Fruit fly (Drosophila melanogaster) whole organism, embryonic: ENCODE data around the gene Patsas.

ENCODE experiments used
- CG10147 ChIP-seq: fragments of 200-800 bp; sonication (Bioruptor generic); optimal IDR thresholded peaks from 2 replicates; lab custom pipeline; 2019; ENCODE audit warnings: missing biosample characterization, mild to moderate bottlenecking, missing genetic modification characterization, moderate library complexity
- CG11093 ChIP-seq: fragments of 200-800 bp; sonication (Bioruptor generic); IDR thresholded peaks from 3 replicates; pipeline ENCODE4 v1.3.6; 2022; ENCODE audit warnings: missing biosample characterization, missing genetic modification characterization
- CG13123 ChIP-seq: fragments of 200-800 bp; sonication (Bioruptor generic); optimal IDR thresholded peaks from 2 replicates; lab custom pipeline; 2016; ENCODE audit warnings: missing biosample characterization, missing genetic modification characterization
- CG14860 ChIP-seq: fragments of 200-800 bp; sonication (Bioruptor generic); IDR thresholded peaks from 3 replicates; pipeline ENCODE4 v1.3.6; 2022; ENCODE audit warnings: missing biosample characterization, missing genetic modification characterization; ENCODE audit not compliant: partially characterized antibody
- CG15011 ChIP-seq: fragments of 200-800 bp; sonication (Bioruptor generic); optimal IDR thresholded peaks from 3 replicates; lab custom pipeline; 2018; ENCODE audit warnings: missing biosample characterization, mild to moderate bottlenecking, missing genetic modification characterization
- CG17385 ChIP-seq: fragments of 200-800 bp; sonication (Bioruptor generic); optimal IDR thresholded peaks from 3 replicates; lab custom pipeline; 2018; ENCODE audit warnings: missing biosample characterization, mild to moderate bottlenecking, missing genetic modification characterization
- CG1832 ChIP-seq: fragments of 200-800 bp; sonication (Bioruptor generic); optimal IDR thresholded peaks from 2 replicates; lab custom pipeline; 2017; ENCODE audit warnings: missing biosample characterization, mild to moderate bottlenecking, missing genetic modification characterization, inconsistent platforms
- CG2116 ChIP-seq: fragments of 200-800 bp; sonication (Bioruptor generic); optimal IDR thresholded peaks from 3 replicates; lab custom pipeline; 2018; ENCODE audit warnings: missing biosample characterization, mild to moderate bottlenecking, missing genetic modification characterization
- CG2120 ChIP-seq: fragments of 200-800 bp; sonication (Bioruptor generic); optimal IDR thresholded peaks from 3 replicates; lab custom pipeline; 2016; ENCODE audit warnings: missing biosample characterization, missing genetic modification characterization
- CG2875 ChIP-seq: fragments of 200-800 bp; sonication (Bioruptor generic); optimal IDR thresholded peaks from 2 replicates; lab custom pipeline; 2017; ENCODE audit warnings: missing biosample characterization, mild to moderate bottlenecking, missing genetic modification characterization, missing genetic modification reagents
- CG30431 ChIP-seq: fragments of 200-800 bp; sonication (Bioruptor generic); optimal IDR thresholded peaks from 2 replicates; lab custom pipeline; 2017; ENCODE audit warnings: missing biosample characterization, missing genetic modification characterization
- CG32772 ChIP-seq: fragments of 200-800 bp; sonication (Bioruptor generic); IDR thresholded peaks from 2 replicates; pipeline ENCODE4 v1.3.6; 2022; ENCODE audit warnings: missing biosample characterization, missing genetic modification characterization
- CG33213 ChIP-seq: fragments of 200-800 bp; sonication (Bioruptor generic); optimal IDR thresholded peaks from 3 replicates; lab custom pipeline; 2016; ENCODE audit warnings: missing biosample characterization, missing genetic modification characterization
- CG42726 ChIP-seq: fragments of 200-800 bp; sonication (Bioruptor generic); IDR thresholded peaks from 2 replicates; pipeline ENCODE4 v1.3.6; 2022; ENCODE audit warnings: missing biosample characterization, missing genetic modification characterization; ENCODE audit not compliant: partially characterized antibody
- CG6689 ChIP-seq: fragments of 200-800 bp; sonication (Bioruptor generic); IDR thresholded peaks from 2 replicates; pipeline ENCODE4 v1.3.6; 2022; ENCODE audit warnings: missing biosample characterization, missing genetic modification characterization
- CG6791 ChIP-seq: fragments of 200-800 bp; sonication (Bioruptor generic); IDR thresholded peaks from 3 replicates; pipeline ENCODE4 v1.3.6; 2022; ENCODE audit warnings: missing biosample characterization, missing genetic modification characterization; ENCODE audit not compliant: partially characterized antibody
- CG7745 ChIP-seq: fragments of 200-800 bp; sonication (Bioruptor generic); optimal IDR thresholded peaks from 2 replicates; lab custom pipeline; 2018; ENCODE audit warnings: missing biosample characterization, mild to moderate bottlenecking, missing genetic modification characterization, moderate library complexity
- CG8359 ChIP-seq: fragments of 200-800 bp; sonication (Bioruptor generic); optimal IDR thresholded peaks from 2 replicates; lab custom pipeline; 2017; ENCODE audit warnings: missing biosample characterization, mild to moderate bottlenecking, missing genetic modification characterization, borderline replicate concordance
- CG8944 ChIP-seq: fragments of 200-800 bp; sonication (Bioruptor generic); optimal IDR thresholded peaks from 3 replicates; lab custom pipeline; 2016; ENCODE audit warnings: missing biosample characterization, missing genetic modification characterization
- Chrac-16 ChIP-seq: fragments of 200-800 bp; sonication (Bioruptor generic); optimal IDR thresholded peaks from 3 replicates; lab custom pipeline; 2016; ENCODE audit warnings: missing biosample characterization, missing genetic modification characterization
- Dip3 ChIP-seq: fragments of 200-800 bp; sonication (Bioruptor generic); optimal IDR thresholded peaks from 3 replicates; lab custom pipeline; 2016; ENCODE audit warnings: missing biosample characterization, missing genetic modification characterization
- HmgD ChIP-seq: fragments of 200-800 bp; sonication (Bioruptor generic); optimal IDR thresholded peaks from 3 replicates; lab custom pipeline; 2016; ENCODE audit warnings: missing biosample characterization, missing genetic modification characterization
- HmgZ ChIP-seq: fragments of 200-800 bp; sonication (Bioruptor generic); optimal IDR thresholded peaks from 2 replicates; lab custom pipeline; 2018; ENCODE audit warnings: missing biosample characterization, mild to moderate bottlenecking, missing genetic modification characterization
- MESR4 ChIP-seq: fragments of 200-800 bp; sonication (Bioruptor generic); optimal IDR thresholded peaks from 2 replicates; lab custom pipeline; 2018; ENCODE audit warnings: missing biosample characterization, mild to moderate bottlenecking, missing genetic modification characterization, moderate library complexity
- NK7.1 ChIP-seq: fragments of 200-800 bp; sonication (Bioruptor generic); optimal IDR thresholded peaks from 3 replicates; lab custom pipeline; 2016; ENCODE audit warnings: missing biosample characterization, missing genetic modification characterization
- NfI ChIP-seq: fragments of 200-800 bp; sonication (Bioruptor generic); optimal IDR thresholded peaks from 3 replicates; lab custom pipeline; 2018; ENCODE audit warnings: missing biosample characterization, mild to moderate bottlenecking, missing genetic modification characterization, moderate library complexity
- Taf1 ChIP-seq: fragments of 200-800 bp; sonication (Bioruptor generic); IDR thresholded peaks from 2 replicates; pipeline ENCODE4 v1.3.6; 2022; ENCODE audit warnings: missing biosample characterization, missing genetic modification characterization
- ac ChIP-seq: fragments of 200-800 bp; sonication (Bioruptor generic); optimal IDR thresholded peaks from 3 replicates; lab custom pipeline; 2017; ENCODE audit warnings: missing biosample characterization, mild to moderate bottlenecking, missing genetic modification characterization
- ase ChIP-seq: fragments of 200-800 bp; sonication (Bioruptor generic); IDR thresholded peaks from 3 replicates; pipeline ENCODE4 v1.3.6; 2022; ENCODE audit warnings: missing biosample characterization, missing genetic modification characterization
- cato ChIP-seq: fragments of 200-800 bp; sonication (Bioruptor generic); optimal IDR thresholded peaks from 2 replicates; lab custom pipeline; 2016; ENCODE audit warnings: missing biosample characterization, missing genetic modification characterization, borderline replicate concordance
- cg ChIP-seq: fragments of 200-800 bp; sonication (Bioruptor generic); optimal IDR thresholded peaks from 3 replicates; lab custom pipeline; 2019; ENCODE audit warnings: missing biosample characterization, mild to moderate bottlenecking, missing genetic modification characterization, moderate library complexity
- corto ChIP-seq: fragments of 200-800 bp; sonication (Bioruptor generic); optimal IDR thresholded peaks from 2 replicates; lab custom pipeline; 2016; ENCODE audit warnings: missing biosample characterization, mild to moderate bottlenecking, missing genetic modification characterization, moderate library complexity
- esg ChIP-seq: fragments of 200-800 bp; sonication (Bioruptor generic); conservative IDR thresholded peaks from 2 replicates; pipeline ENCODE4 v1.3.6; 2022; ENCODE audit warnings: missing biosample characterization, missing genetic modification characterization
- exex ChIP-seq: fragments of 200-800 bp; sonication (Bioruptor generic); optimal IDR thresholded peaks from 4 replicates; lab custom pipeline; 2018; ENCODE audit warnings: missing biosample characterization, mild to moderate bottlenecking, missing genetic modification characterization, moderate library complexity
- fd102C ChIP-seq: fragments of 200-800 bp; sonication (Bioruptor generic); optimal IDR thresholded peaks from 2 replicates; lab custom pipeline; 2018; ENCODE audit warnings: missing biosample characterization, mild to moderate bottlenecking, missing genetic modification characterization, moderate library complexity
- gt ChIP-seq: fragments of 200-800 bp; sonication (Bioruptor generic); IDR thresholded peaks from 2 replicates; pipeline ENCODE4 v1.3.6; 2022; ENCODE audit warnings: missing biosample characterization, missing genetic modification characterization
- ind ChIP-seq: fragments of 200-800 bp; sonication (Bioruptor generic); optimal IDR thresholded peaks from 3 replicates; lab custom pipeline; 2016; ENCODE audit warnings: missing biosample characterization, missing genetic modification characterization
- klu ChIP-seq: fragments of 200-800 bp; sonication (Bioruptor generic); IDR thresholded peaks from 2 replicates; pipeline ENCODE4 v1.3.6; 2022; ENCODE audit warnings: missing biosample characterization, missing genetic modification characterization
- lola ChIP-seq, 3 experiments: fragments of >200 bp in 2 of 3; fragments of 200-800 bp in 1 of 3; sonication (Bioruptor generic) in 1 of 3; optimal IDR thresholded peaks; 2 replicates each; lab custom pipeline; 2017 to 2019; ENCODE audit warnings: missing biosample characterization in 3 of 3, missing genetic modification characterization in 3 of 3, mild to moderate bottlenecking in 1 of 3, moderate library complexity in 1 of 3
- luna ChIP-seq: fragments of 200-800 bp; sonication (Bioruptor generic); optimal IDR thresholded peaks from 2 replicates; lab custom pipeline; 2016; ENCODE audit warnings: missing biosample characterization, missing genetic modification characterization
- nom ChIP-seq: fragments of 200-800 bp; sonication (Bioruptor generic); optimal IDR thresholded peaks from 2 replicates; lab custom pipeline; 2017; ENCODE audit warnings: missing biosample characterization, missing genetic modification characterization, mild to moderate bottlenecking, moderate library complexity, missing genetic modification reagents
- pan ChIP-seq, 4 experiments: fragments of >200 bp in 3 of 4; fragments of 200-800 bp in 1 of 4; sonication (Bioruptor generic) in 1 of 4; optimal IDR thresholded peaks in 3 of 4; IDR thresholded peaks in 1 of 4; 2 replicates each; pipeline versions ENCODE4 v1.3.6 to Lab custom; 2017 to 2022; ENCODE audit warnings: missing biosample characterization in 2 of 4, missing genetic modification characterization in 2 of 4, mixed read lengths in 1 of 4
- repo ChIP-seq: fragments of 200-800 bp; sonication (Bioruptor generic); optimal IDR thresholded peaks from 2 replicates; lab custom pipeline; 2016; ENCODE audit warnings: missing biosample characterization, missing genetic modification characterization
- ro ChIP-seq: fragments of 200-800 bp; sonication (Bioruptor generic); IDR thresholded peaks from 2 replicates; pipeline ENCODE4 v1.3.6; 2022; ENCODE audit warnings: missing biosample characterization, missing genetic modification characterization
- slbo ChIP-seq: fragments of 200-800 bp; sonication (Bioruptor generic); IDR thresholded peaks from 2 replicates; pipeline ENCODE4 v1.3.6; 2022; ENCODE audit warnings: missing biosample characterization, missing genetic modification characterization
- tx ChIP-seq: fragments of 200-800 bp; sonication (Bioruptor generic); optimal IDR thresholded peaks from 2 replicates; lab custom pipeline; 2016; ENCODE audit warnings: missing biosample characterization, missing genetic modification characterization
- unc-4 ChIP-seq: fragments of 200-800 bp; sonication (Bioruptor generic); IDR thresholded peaks from 2 replicates; pipeline ENCODE4 v1.3.6; 2022; ENCODE audit warnings: missing biosample characterization, missing genetic modification characterization; ENCODE audit not compliant: partially characterized antibody
- wek ChIP-seq: fragments of 200-800 bp; sonication (Bioruptor generic); optimal IDR thresholded peaks from 3 replicates; lab custom pipeline; 2018; ENCODE audit warnings: missing biosample characterization, mild to moderate bottlenecking, missing genetic modification characterization, moderate library complexity

The Patsas gene

dm6 chr2L:12108779-12109564 is 5.9 kb upstream of the Patsas start, which contains the start of the genes Rab6 and Phae1 (continued):
- TF ChIP-seq nom (peak; percentile 20), CG33213 (GFP tag; lab: Kevin White, UChicago) (no peak), ac (GFP tag; lab: Kevin White, UChicago) (no peak), wek (GFP tag; lab: Kevin White, UChicago) (no peak), lola (GFP tag; optimal IDR thresholded peaks at IDR 0.05; lab: Kevin White, UChicago) (no peak), ind (GFP tag; lab: Kevin White, UChicago) (no peak), CG32772 (no peak), HmgD (GFP tag; lab: Kevin White, UChicago) (no peak), CG15011 (GFP tag; lab: Kevin White, UChicago) (no peak), HmgZ (tag; lab: Kevin White, UChicago) (no peak), CG11093 (GFP tag; lab: Robert Waterston, UW) (no peak), exex (peak; percentile 87), pan (optimal IDR thresholded peaks at IDR 0.05; lab: Kevin White, UChicago) (no peak), pan (GFP tag; optimal IDR thresholded peaks at IDR 0.05 in 1 of 2, IDR thresholded peaks at IDR 0.05 in 1 of 2) (no peak), CG2120 (GFP tag; lab: Kevin White, UChicago) (no peak), Taf1 (GFP tag; lab: Robert Waterston, UW) (no peak), CG8944 (no peak), Chrac-16 (GFP tag; lab: Kevin White, UChicago) (no peak), ase (GFP tag; lab: Robert Waterston, UW) (no peak), esg (no peak), NK7.1 (GFP tag; lab: Kevin White, UChicago) (no peak), CG2116 (GFP tag; lab: Kevin White, UChicago) (peak; percentile 85), CG6689 (GFP tag; lab: Robert Waterston, UW) (no peak), MESR4 (GFP tag; lab: Kevin White, UChicago) (peak; percentile 99), CG13123 (GFP tag; lab: Kevin White, UChicago) (no peak), CG42726 (GFP tag; lab: Robert Waterston, UW) (peak; percentile 42; the same call in 1 of the 2 replicates), cato (GFP tag; lab: Kevin White, UChicago) (no peak), CG2875 (no peak), gt (GFP tag; lab: Robert Waterston, UW) (no peak), cg (no peak), luna (GFP tag; lab: Kevin White, UChicago) (no peak), CG10147 (GFP tag; lab: Kevin White, UChicago) (peak; percentile 4), CG14860 (GFP tag; lab: Robert Waterston, UW) (peak; percentile 75), corto (GFP tag; lab: Kevin White, UChicago) (no peak), tx (GFP tag; lab: Kevin White, UChicago) (no peak), CG8359 (GFP tag; lab: Kevin White, UChicago) (no peak), Dip3 (GFP tag; lab: Kevin White, UChicago) (no peak), fd102C (GFP tag; lab: Kevin White, UChicago) (no peak), ro (GFP tag; lab: Robert Waterston, UW) (no peak), CG7745 (no peak), CG6791 (GFP tag; lab: Robert Waterston, UW) (peak; percentile 81), repo (GFP tag; lab: Kevin White, UChicago) (no peak), CG30431 (GFP tag; lab: Kevin White, UChicago) (no peak), slbo (GFP tag; lab: Robert Waterston, UW) (no peak), CG1832 (no peak), NfI (no peak), CG17385 (peak; percentile 97), unc-4 (GFP tag; lab: Robert Waterston, UW) (peak; percentile 83), klu (GFP tag; lab: Robert Waterston, UW) (no peak)
